Fruit fly (Drosophila melanogaster) whole organism, embryonic: Measurements from ENCODE around the gene CG46397.

Source experiments
- Abd-B ChIP-seq: fragments of 200-800 bp; sonication (Bioruptor generic); optimal IDR thresholded peaks from 2 replicates; lab custom pipeline; 2018; ENCODE audit warnings: missing biosample characterization, mild to moderate bottlenecking, missing genetic modification characterization, moderate library complexity
- B-H2 ChIP-seq: fragments of 200-800 bp; sonication (Bioruptor generic); optimal IDR thresholded peaks from 2 replicates; lab custom pipeline; 2018; ENCODE audit warnings: missing biosample characterization, mild to moderate bottlenecking, missing genetic modification characterization
- CG10274 ChIP-seq: fragments of 200-800 bp; sonication (Bioruptor generic); optimal IDR thresholded peaks from 3 replicates; lab custom pipeline; 2017; ENCODE audit warnings: missing biosample characterization, mild to moderate bottlenecking, missing genetic modification characterization
- CG10366 ChIP-seq: fragments of 200-800 bp; sonication (Bioruptor generic); IDR thresholded peaks from 2 replicates; pipeline ENCODE4 v1.3.6; 2022; ENCODE audit warnings: missing biosample characterization, missing genetic modification characterization
- CG13624 ChIP-seq: fragments of 200-800 bp; sonication (Bioruptor generic); optimal IDR thresholded peaks from 2 replicates; lab custom pipeline; 2016; ENCODE audit warnings: missing biosample characterization, missing genetic modification characterization
- CG14050 ChIP-seq: fragments of 200-800 bp; sonication (Bioruptor generic); IDR thresholded peaks from 3 replicates; pipeline ENCODE4 v1.3.6; 2022; ENCODE audit warnings: missing biosample characterization, missing genetic modification characterization
- CG14667 ChIP-seq: fragments of 200-800 bp; sonication (Bioruptor generic); IDR thresholded peaks from 2 replicates; pipeline ENCODE4 v1.3.6; 2022; ENCODE audit warnings: missing biosample characterization, missing genetic modification characterization
- CG15011 ChIP-seq: fragments of 200-800 bp; sonication (Bioruptor generic); optimal IDR thresholded peaks from 3 replicates; lab custom pipeline; 2018; ENCODE audit warnings: missing biosample characterization, mild to moderate bottlenecking, missing genetic modification characterization
- CG17612 ChIP-seq: fragments of 200-800 bp; sonication (Bioruptor generic); IDR thresholded peaks from 2 replicates; pipeline ENCODE4 v1.3.6; 2022; ENCODE audit warnings: missing biosample characterization, missing genetic modification characterization
- CG1792 ChIP-seq: fragments of 200-800 bp; sonication (Bioruptor generic); optimal IDR thresholded peaks from 2 replicates; lab custom pipeline; 2016; ENCODE audit warnings: missing biosample characterization, missing genetic modification characterization
- CG18619 ChIP-seq: fragments of 200-800 bp; sonication (Bioruptor generic); optimal IDR thresholded peaks from 3 replicates; lab custom pipeline; 2017; ENCODE audit warnings: missing biosample characterization, mild to moderate bottlenecking, missing genetic modification characterization
- CG2199 ChIP-seq: fragments of 200-800 bp; sonication (Bioruptor generic); IDR thresholded peaks from 3 replicates; pipeline ENCODE4 v1.3.6; 2022; ENCODE audit warnings: missing biosample characterization, missing genetic modification characterization
- CG2889 ChIP-seq: fragments of 200-800 bp; sonication (Bioruptor generic); IDR thresholded peaks from 3 replicates; pipeline ENCODE4 v1.3.6; 2022; ENCODE audit warnings: missing biosample characterization, missing genetic modification characterization
- CG30431 ChIP-seq: fragments of 200-800 bp; sonication (Bioruptor generic); optimal IDR thresholded peaks from 2 replicates; lab custom pipeline; 2017; ENCODE audit warnings: missing biosample characterization, missing genetic modification characterization
- CG32772 ChIP-seq: fragments of 200-800 bp; sonication (Bioruptor generic); IDR thresholded peaks from 2 replicates; pipeline ENCODE4 v1.3.6; 2022; ENCODE audit warnings: missing biosample characterization, missing genetic modification characterization
- CG34422 ChIP-seq: fragments of 200-800 bp; sonication (Bioruptor generic); IDR thresholded peaks from 3 replicates; pipeline ENCODE4 v1.3.6; 2022; ENCODE audit warnings: missing biosample characterization, missing genetic modification characterization
- CG3838 ChIP-seq: fragments of 200-800 bp; sonication (Bioruptor generic); optimal IDR thresholded peaks from 3 replicates; lab custom pipeline; 2016; ENCODE audit warnings: missing biosample characterization, missing genetic modification characterization
- CG4360 ChIP-seq: fragments of 200-800 bp; sonication (Bioruptor generic); IDR thresholded peaks from 2 replicates; pipeline ENCODE4 v1.3.6; 2022; ENCODE audit warnings: missing biosample characterization, missing genetic modification characterization
- CG8944 ChIP-seq: fragments of 200-800 bp; sonication (Bioruptor generic); optimal IDR thresholded peaks from 3 replicates; lab custom pipeline; 2016; ENCODE audit warnings: missing biosample characterization, missing genetic modification characterization
- Dfd ChIP-seq, 2 experiments: fragments of >200 bp; optimal IDR thresholded peaks; 2 replicates each; lab custom pipeline; 2017; ENCODE audit warnings: missing biosample characterization in 2 of 2, missing genetic modification characterization in 2 of 2
- Ets65A ChIP-seq: fragments of 200-800 bp; sonication (Bioruptor generic); peaks from one replicate; lab custom pipeline; 2016; ENCODE audit warnings: missing biosample characterization, missing genetic modification characterization
- GATAe ChIP-seq: fragments of 200-800 bp; sonication (Bioruptor generic); conservative IDR thresholded peaks from 2 replicates; pipeline ENCODE4 v1.3.6; 2022; ENCODE audit warnings: missing biosample characterization, missing genetic modification characterization
- Hey ChIP-seq: fragments of 200-800 bp; sonication (Bioruptor generic); optimal IDR thresholded peaks from 3 replicates; lab custom pipeline; 2018; ENCODE audit warnings: missing biosample characterization, mild to moderate bottlenecking, missing genetic modification characterization
- Hmr ChIP-seq: fragments of 200-800 bp; sonication (Bioruptor generic); optimal IDR thresholded peaks from 3 replicates; lab custom pipeline; 2017; ENCODE audit warnings: mild to moderate bottlenecking, missing biosample characterization, missing genetic modification reagents, missing genetic modification characterization
- Hr39 ChIP-seq: fragments of >200 bp; optimal IDR thresholded peaks from 2 replicates; lab custom pipeline; 2017
- Lim3 ChIP-seq: fragments of 200-800 bp; sonication (Bioruptor generic); IDR thresholded peaks from 2 replicates; pipeline ENCODE4 v1.3.6; 2022; ENCODE audit warnings: missing biosample characterization, missing genetic modification characterization
- MESR4 ChIP-seq: fragments of 200-800 bp; sonication (Bioruptor generic); optimal IDR thresholded peaks from 2 replicates; lab custom pipeline; 2018; ENCODE audit warnings: missing biosample characterization, mild to moderate bottlenecking, missing genetic modification characterization, moderate library complexity
- MTF-1 ChIP-seq: fragments of 200-800 bp; sonication (Bioruptor generic); optimal IDR thresholded peaks from 2 replicates; lab custom pipeline; 2018; ENCODE audit warnings: missing biosample characterization, mild to moderate bottlenecking, missing genetic modification characterization, borderline replicate concordance
- Scr ChIP-seq: fragments of 200-800 bp; sonication (Bioruptor generic); IDR thresholded peaks from 2 replicates; pipeline ENCODE4 v1.3.6; 2022; ENCODE audit warnings: missing biosample characterization, missing genetic modification characterization; ENCODE audit not compliant: partially characterized antibody
- Stat92E ChIP-seq, 3 experiments: fragments of >200 bp in 2 of 3; fragments of 200-800 bp in 1 of 3; sonication (Bioruptor generic) in 1 of 3; optimal IDR thresholded peaks; 2 replicates each; lab custom pipeline; 2017 to 2019; ENCODE audit warnings: missing biosample characterization in 3 of 3, missing genetic modification characterization in 3 of 3, mild to moderate bottlenecking in 1 of 3, moderate library complexity in 1 of 3
- Taf1 ChIP-seq: fragments of 200-800 bp; sonication (Bioruptor generic); IDR thresholded peaks from 2 replicates; pipeline ENCODE4 v1.3.6; 2022; ENCODE audit warnings: missing biosample characterization, missing genetic modification characterization
- btn ChIP-seq: fragments of 200-800 bp; sonication (Bioruptor generic); optimal IDR thresholded peaks from 2 replicates; lab custom pipeline; 2016; ENCODE audit warnings: missing biosample characterization, missing genetic modification characterization
- chif ChIP-seq, 2 experiments: fragments of 200-800 bp; sonication (Bioruptor generic); optimal IDR thresholded peaks; 3 replicates each; lab custom pipeline; 2016; ENCODE audit warnings: missing biosample characterization in 2 of 2, missing genetic modification characterization in 2 of 2
- crol ChIP-seq: fragments of 200-800 bp; sonication (Bioruptor generic); IDR thresholded peaks from 2 replicates; pipeline ENCODE4 v1.3.6; 2022; ENCODE audit warnings: missing biosample characterization, missing genetic modification characterization
- cwo ChIP-seq: fragments of 200-800 bp; sonication (Bioruptor generic); optimal IDR thresholded peaks from 3 replicates; lab custom pipeline; 2017; ENCODE audit warnings: missing biosample characterization, missing genetic modification characterization, mild to moderate bottlenecking, moderate library complexity, missing genetic modification reagents
- dan ChIP-seq: fragments of 200-800 bp; sonication (Bioruptor generic); IDR thresholded peaks from 2 replicates; pipeline ENCODE4 v1.3.6; 2022; ENCODE audit warnings: missing biosample characterization, missing genetic modification characterization
- exex ChIP-seq: fragments of 200-800 bp; sonication (Bioruptor generic); optimal IDR thresholded peaks from 4 replicates; lab custom pipeline; 2018; ENCODE audit warnings: missing biosample characterization, mild to moderate bottlenecking, missing genetic modification characterization, moderate library complexity
- fd102C ChIP-seq: fragments of 200-800 bp; sonication (Bioruptor generic); optimal IDR thresholded peaks from 2 replicates; lab custom pipeline; 2018; ENCODE audit warnings: missing biosample characterization, mild to moderate bottlenecking, missing genetic modification characterization, moderate library complexity
- hkb ChIP-seq, 2 experiments: fragments of 200-800 bp in 1 of 2; fragments of >200 bp in 1 of 2; sonication (Bioruptor generic) in 1 of 2; IDR thresholded peaks in 1 of 2; optimal IDR thresholded peaks in 1 of 2; 2 replicates each; pipeline versions ENCODE4 v1.3.6 to Lab custom; 2017 to 2022; ENCODE audit warnings: missing biosample characterization in 1 of 2, missing genetic modification characterization in 1 of 2
- p53 ChIP-seq: fragments of 200-800 bp; sonication (Bioruptor generic); optimal IDR thresholded peaks from 2 replicates; lab custom pipeline; 2016; ENCODE audit warnings: missing biosample characterization, missing genetic modification characterization
- pan ChIP-seq, 4 experiments: fragments of >200 bp in 3 of 4; fragments of 200-800 bp in 1 of 4; sonication (Bioruptor generic) in 1 of 4; optimal IDR thresholded peaks in 3 of 4; IDR thresholded peaks in 1 of 4; 2 replicates each; pipeline versions ENCODE4 v1.3.6 to Lab custom; 2017 to 2022; ENCODE audit warnings: missing biosample characterization in 2 of 4, missing genetic modification characterization in 2 of 4, mixed read lengths in 1 of 4
- pb ChIP-seq: fragments of 200-800 bp; sonication (Bioruptor generic); optimal IDR thresholded peaks from 3 replicates; lab custom pipeline; 2016; ENCODE audit warnings: missing biosample characterization, missing genetic modification characterization
- pnt ChIP-seq: fragments of 200-800 bp; sonication (Bioruptor generic); optimal IDR thresholded peaks from 3 replicates; lab custom pipeline; 2016; ENCODE audit warnings: missing biosample characterization, missing genetic modification characterization
- repo ChIP-seq: fragments of 200-800 bp; sonication (Bioruptor generic); optimal IDR thresholded peaks from 2 replicates; lab custom pipeline; 2016; ENCODE audit warnings: missing biosample characterization, missing genetic modification characterization
- sens ChIP-seq: fragments of 200-800 bp; sonication (Bioruptor generic); peaks from one replicate; lab custom pipeline; 2016; ENCODE audit warnings: missing biosample characterization, missing genetic modification characterization
- sr ChIP-seq: fragments of 200-800 bp; sonication (Bioruptor generic); IDR thresholded peaks from 3 replicates; pipeline ENCODE4 v1.3.6; 2022; ENCODE audit warnings: missing biosample characterization, missing genetic modification characterization
- tap ChIP-seq: fragments of 200-800 bp; optimal IDR thresholded peaks from 3 replicates; lab custom pipeline; 2019; ENCODE audit warnings: missing biosample characterization, mild to moderate bottlenecking, missing genetic modification characterization, moderate library complexity
- tna ChIP-seq: fragments of 200-800 bp; sonication (Bioruptor generic); IDR thresholded peaks from 2 replicates; pipeline ENCODE4 v1.3.6; 2022; ENCODE audit warnings: missing biosample characterization, missing genetic modification characterization; ENCODE audit not compliant: partially characterized antibody
- unpg ChIP-seq: fragments of 200-800 bp; sonication (Bioruptor generic); optimal IDR thresholded peaks from 3 replicates; lab custom pipeline; 2018; ENCODE audit warnings: missing biosample characterization, mild to moderate bottlenecking, missing genetic modification characterization, moderate library complexity
- vnd ChIP-seq: fragments of 200-800 bp; sonication (Bioruptor generic); IDR thresholded peaks from 3 replicates; pipeline ENCODE4 v1.3.6; 2022; ENCODE audit warnings: missing biosample characterization, missing genetic modification characterization; ENCODE audit not compliant: partially characterized antibody

Gene CG46397

dm6 chr2L:8897954-8898713 is 48.9 kb upstream of the CG46397 start (continued):
- TF ChIP-seq vnd (GFP tag; lab: Robert Waterston, UW) (no peak), CG10366 (GFP tag; lab: Robert Waterston, UW) (no peak), CG17612 (GFP tag; lab: Robert Waterston, UW) (no peak), CG1792 (no peak), btn (GFP tag; lab: Kevin White, UChicago) (no peak), p53 (no peak), CG10274 (GFP tag; lab: Kevin White, UChicago) (no peak), B-H2 (no peak), CG13624 (GFP tag; lab: Kevin White, UChicago) (no peak), CG2199 (GFP tag; lab: Robert Waterston, UW) (no peak), CG34422 (GFP tag; lab: Robert Waterston, UW) (peak; percentile 22; the same call in 1 of the 3 replicates), Dfd (GFP tag; optimal IDR thresholded peaks at IDR 0.05; lab: Kevin White, UChicago) (no peak), tap (tag; lab: Kevin White, UChicago) (peak; percentile 57), Hmr (GFP tag; lab: Kevin White, UChicago) (peak; percentile 55), CG2889 (GFP tag; lab: Robert Waterston, UW) (no peak), Abd-B (GFP tag; lab: Kevin White, UChicago) (peak; percentile 27), CG14050 (GFP tag; lab: Robert Waterston, UW) (no peak), dan (GFP tag; lab: Robert Waterston, UW) (no peak), pnt (no peak), sens (GFP tag; lab: Kevin White, UChicago) (peak; percentile 80), pan (optimal IDR thresholded peaks at IDR 0.05; lab: Kevin White, UChicago) (no peak), pan (GFP tag; optimal IDR thresholded peaks at IDR 0.05 in 1 of 2, IDR thresholded peaks at IDR 0.05 in 1 of 2) (peak in 1 of 2 experiments; percentile 29), chif (GFP tag; optimal IDR thresholded peaks at IDR 0.05; lab: Kevin White, UChicago) (peak in 1 of 2 experiments; percentile 8), unpg (GFP tag; lab: Kevin White, UChicago) (peak; percentile 63), MESR4 (no peak), MTF-1 (no peak), fd102C (GFP tag; lab: Kevin White, UChicago) (no peak), Taf1 (GFP tag; lab: Robert Waterston, UW) (no peak), tna (GFP tag; lab: Robert Waterston, UW) (no peak), sr (GFP tag; lab: Robert Waterston, UW) (no peak), exex (tag; lab: Kevin White, UChicago) (no peak), CG32772 (GFP tag; lab: Robert Waterston, UW) (no peak), Hey (tag; lab: Kevin White, UChicago) (no peak), hkb (optimal IDR thresholded peaks at IDR 0.05; lab: Kevin White, UChicago) (no peak), hkb (GFP tag; IDR thresholded peaks at IDR 0.05; lab: Robert Waterston, UW) (no peak), CG15011 (GFP tag; lab: Kevin White, UChicago) (peak; percentile 27), Scr (GFP tag; lab: Robert Waterston, UW) (no peak), cwo (GFP tag; lab: Kevin White, UChicago) (peak; percentile 33), CG4360 (no peak), GATAe (GFP tag; lab: Robert Waterston, UW) (no peak), pb (GFP tag; lab: Kevin White, UChicago) (no peak), CG14667 (GFP tag; lab: Robert Waterston, UW) (no peak), CG18619 (GFP tag; lab: Kevin White, UChicago) (peak; percentile 17), CG30431 (peak; percentile 15), CG3838 (no peak), Hr39 (no peak), crol (GFP tag; lab: Robert Waterston, UW) (no peak), CG8944 (no peak), Lim3 (GFP tag; lab: Robert Waterston, UW) (no peak), Stat92E (GFP tag; optimal IDR thresholded peaks at IDR 0.05; lab: Kevin White, UChicago) (no peak), repo (no peak), Ets65A (GFP tag; lab: Kevin White, UChicago) (no peak)
